Fruit fly (Drosophila melanogaster) whole organism, adult: ENCODE measurements around the gene CG5498.

Experiments
- CG11617 ChIP-seq: fragments of 200-800 bp; sonication (Bioruptor generic); optimal IDR thresholded peaks from 2 replicates; lab custom pipeline; 2017; ENCODE audit warnings: mild to moderate bottlenecking, missing biosample characterization, missing genetic modification reagents, missing genetic modification characterization
- bab1 ChIP-seq: fragments of 200-800 bp; sonication (Bioruptor generic); optimal IDR thresholded peaks from 3 replicates; lab custom pipeline; 2019; ENCODE audit warnings: missing biosample characterization, mild to moderate bottlenecking, missing genetic modification characterization, moderate library complexity
- kay ChIP-seq: fragments of 200-800 bp; sonication (Bioruptor generic); peaks from one replicate; lab custom pipeline; 2016; ENCODE audit warnings: missing biosample characterization, missing genetic modification characterization, borderline replicate concordance
- ovo ChIP-seq: fragments of 200-800 bp; sonication (Bioruptor generic); optimal IDR thresholded peaks from 2 replicates; lab custom pipeline; 2016; ENCODE audit warnings: missing biosample characterization, missing genetic modification characterization

dm6 chr3L:20376564-20376920, 7.4 kb downstream of the CG5498 start:
- no peak for TF ChIP-seq bab1 (GFP tag; lab: Kevin White, UChicago)
- TF ChIP-seq kay (GFP tag; lab: Kevin White, UChicago): no peak
- TF ChIP-seq ovo (GFP tag; lab: Kevin White, UChicago): no peak
- TF ChIP-seq CG11617 (GFP tag; lab: Kevin White, UChicago): no peak
